Worm (Caenorhabditis elegans): Measurements from ENCODE around the gene F58F12.12.

DNA sequence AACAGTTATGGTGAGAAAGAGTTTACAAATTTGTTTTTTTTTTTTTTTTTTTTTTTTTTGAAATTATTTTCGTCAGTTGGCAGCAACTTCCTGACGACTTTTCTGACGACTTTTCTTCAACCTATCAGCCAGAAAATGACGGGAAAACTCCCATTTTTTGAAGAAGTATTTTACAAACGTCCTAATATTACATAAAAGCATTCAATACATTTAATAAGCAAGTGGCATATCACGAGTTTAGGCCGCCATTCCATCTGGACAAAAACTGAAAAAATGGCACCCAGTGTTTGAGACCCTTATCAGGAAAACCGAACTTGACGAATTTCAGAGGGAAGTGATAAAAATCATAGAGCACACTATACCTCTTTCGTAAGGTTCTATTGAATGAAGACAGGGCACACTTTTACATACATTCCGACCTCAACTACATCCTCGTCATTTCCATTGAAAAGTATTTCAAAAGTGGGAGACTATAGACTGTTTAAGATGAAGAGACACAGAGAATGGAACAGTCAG is 46.2 kb upstream of the F58F12.12 start:
- TF ChIP-seq nhr-25 (tag; optimal IDR thresholded peaks at IDR 0.05; ENCODE audit: borderline replicate concordance, insufficient read depth) (no peak), tra-1 (GFP tag; IDR thresholded peaks at IDR 0.05) (no peak), unc-130 (GFP tag; optimal IDR thresholded peaks at IDR 0.05) (no peak), fos-1 (tag; optimal IDR thresholded peaks at IDR 0.05) (no peak), jun-1 (tag; optimal IDR thresholded peaks at IDR 0.05) (no peak), nhr-77 (tag; optimal IDR thresholded peaks at IDR 0.05) (no peak), ztf-11 (tag; optimal IDR thresholded peaks at IDR 0.05) (no peak), duxl-1 (tag; optimal IDR thresholded peaks at IDR 0.05; ENCODE audit: poor library complexity) (no peak), nhr-11 (tag; optimal IDR thresholded peaks at IDR 0.05) (no peak)
